Fruit fly (Drosophila melanogaster): ENCODE measurements around the gene CG10898.

CG10898 gene

dm6 chr3R:11581340-11582252 is 24.0 kb downstream of the CG10898 start, which contains the start of gene wkd (continued):
- TF ChIP-seq CG2120 (GFP tag; optimal IDR thresholded peaks at IDR 0.05) (no peak), Antp (GFP tag; optimal IDR thresholded peaks at IDR 0.05) (no peak), CG9817 (tag; optimal IDR thresholded peaks at IDR 0.05) (no peak), hbn (GFP tag; IDR thresholded peaks at IDR 0.05; ENCODE audit: partially characterized antibody) (peak; percentile 81), pan (optimal IDR thresholded peaks at IDR 0.05) (no peak), pan (GFP tag; optimal IDR thresholded peaks at IDR 0.05 in 1 of 2, IDR thresholded peaks at IDR 0.05 in 1 of 2) (no peak), CG10267 (tag; optimal IDR thresholded peaks at IDR 0.05) (no peak), Ets65A (GFP tag) (peak; percentile 90), pros (GFP tag; optimal IDR thresholded peaks at IDR 0.05) (no peak), tap (tag; optimal IDR thresholded peaks at IDR 0.05) (no peak), gem (tag; optimal IDR thresholded peaks at IDR 0.05) (no peak), Dll (GFP tag; IDR thresholded peaks at IDR 0.05; ENCODE audit: partially characterized antibody) (peak; percentile 87), chif (GFP tag; optimal IDR thresholded peaks at IDR 0.05) (no peak), grn (GFP tag; optimal IDR thresholded peaks at IDR 0.05) (peak; percentile 64), Abd-B (GFP tag; optimal IDR thresholded peaks at IDR 0.05) (peak; percentile 15), pita (GFP tag; optimal IDR thresholded peaks at IDR 0.05) (no peak), stwl (tag; optimal IDR thresholded peaks at IDR 0.05) (peak; percentile 88), slou (GFP tag; optimal IDR thresholded peaks at IDR 0.05) (no peak), ken (GFP tag; IDR thresholded peaks at IDR 0.05) (no peak), CG34376 (GFP tag; optimal IDR thresholded peaks at IDR 0.05) (peak; percentile 60), HLH3B (GFP tag; IDR thresholded peaks at IDR 0.05) (no peak), CTCF (GFP tag; optimal IDR thresholded peaks at IDR 0.05) (peak; percentile 53), HHEX (GFP tag; optimal IDR thresholded peaks at IDR 0.05) (no peak), CG11456 (GFP tag; IDR thresholded peaks at IDR 0.05) (no peak), CG8089 (GFP tag; optimal IDR thresholded peaks at IDR 0.05) (no peak), abd-A (tag; optimal IDR thresholded peaks at IDR 0.05) (no peak), CG6813 (GFP tag; optimal IDR thresholded peaks at IDR 0.05) (no peak), cg (GFP tag; optimal IDR thresholded peaks at IDR 0.05) (peak; percentile 78), ac (GFP tag; optimal IDR thresholded peaks at IDR 0.05) (no peak), CG32532 (GFP tag; IDR thresholded peaks at IDR 0.05) (no peak), Gsc (GFP tag; IDR thresholded peaks at IDR 0.05) (no peak), CG15514 (GFP tag; optimal IDR thresholded peaks at IDR 0.05) (peak; percentile 32), CG18764 (GFP tag; optimal IDR thresholded peaks at IDR 0.05) (no peak), CG1792 (GFP tag; optimal IDR thresholded peaks at IDR 0.05) (no peak), ato (GFP tag; IDR thresholded peaks at IDR 0.05; ENCODE audit: partially characterized antibody) (peak; percentile 77; the same call in 1 of the 2 replicates), onecut (GFP tag; IDR thresholded peaks at IDR 0.05) (no peak), Drgx (GFP tag; IDR thresholded peaks at IDR 0.05) (no peak), mirr (GFP tag; optimal IDR thresholded peaks at IDR 0.05) (peak; percentile 4), Chrac-16 (GFP tag; optimal IDR thresholded peaks at IDR 0.05) (no peak), exex (tag; optimal IDR thresholded peaks at IDR 0.05) (peak; percentile 30), CG8765 (GFP tag; IDR thresholded peaks at IDR 0.05) (no peak), chinmo (GFP tag; IDR thresholded peaks at IDR 0.05; ENCODE audit: partially characterized antibody) (peak; percentile 83; the same call in 3 of the 4 replicates), CG4854 (GFP tag; optimal IDR thresholded peaks at IDR 0.05) (no peak), NC2β (GFP tag; optimal IDR thresholded peaks at IDR 0.05) (peak; percentile 58), danr (GFP tag; IDR thresholded peaks at IDR 0.05) (no peak), Doc2 (GFP tag; IDR thresholded peaks at IDR 0.05) (no peak), MBD-R2 (GFP tag; IDR thresholded peaks at IDR 0.05) (peak; percentile 57), CG14860 (GFP tag; IDR thresholded peaks at IDR 0.05; ENCODE audit: partially characterized antibody) (peak; percentile 70), Meics (GFP tag; optimal IDR thresholded peaks at IDR 0.05) (no peak), CG6854 (GFP tag; optimal IDR thresholded peaks at IDR 0.05) (no peak)

Measured in whole organism, embryonic.